Fruit fly (Drosophila melanogaster): ENCODE data around the gene CG32176.

DNA sequence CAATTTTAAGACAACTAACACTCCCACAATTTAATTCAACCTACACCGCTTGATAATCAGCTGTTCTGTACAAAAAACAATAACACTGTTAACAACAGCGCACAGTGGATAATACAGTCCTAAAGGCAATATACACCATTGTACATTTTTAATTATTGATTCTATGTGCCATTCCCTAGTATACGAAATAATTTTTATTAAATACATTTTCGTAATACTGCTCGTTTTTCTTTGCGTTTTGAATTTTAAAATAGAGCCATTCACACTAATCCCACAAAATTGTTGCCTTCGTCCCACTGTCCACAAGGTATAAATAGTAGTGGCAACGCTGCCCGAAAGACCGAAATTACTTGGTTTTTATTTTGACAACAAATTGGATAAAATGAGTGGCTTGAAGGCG is at the start of gene CG32176, which contains the start of gene Coq4:
- TF ChIP-seq Hr39 (GFP tag; optimal IDR thresholded peaks at IDR 0.05): peak; percentile 99
- TF ChIP-seq ss (GFP tag; optimal IDR thresholded peaks at IDR 0.05): peak; percentile 77 to 89
- peak; percentile 94 for TF ChIP-seq CG8632 (GFP tag; optimal IDR thresholded peaks at IDR 0.05)
- TF ChIP-seq Sox102F (GFP tag; optimal IDR thresholded peaks at IDR 0.05): peak; percentile 98
- TF ChIP-seq lz (GFP tag; optimal IDR thresholded peaks at IDR 0.05): peak; percentile 98
